Worm (Caenorhabditis elegans) whole organism, mixed stage, embryonic: ENCODE results near the gene T21B6.3.

Experiments used
- elt-3 ChIP-seq: fragments of 150-350 bp; optimal IDR thresholded peaks from 2 replicates; lab custom pipeline; 2014; ENCODE audit warnings: missing biosample characterization, missing genetic modification characterization
- hlh-1 ChIP-seq: fragments of 150-350 bp; optimal IDR thresholded peaks from 2 replicates; lab custom pipeline; 2014; ENCODE audit warnings: missing biosample characterization, missing genetic modification reagents, missing genetic modification characterization
- lin-13 ChIP-seq: fragments of 150-350 bp; optimal IDR thresholded peaks from 2 replicates; lab custom pipeline; 2014; ENCODE audit warnings: missing biosample characterization, missing genetic modification characterization
- lsy-2 ChIP-seq: fragments of 150-350 bp; optimal IDR thresholded peaks from 2 replicates; lab custom pipeline; 2014; ENCODE audit warnings: missing biosample characterization, missing genetic modification characterization
- mab-5 ChIP-seq: fragments of 150-350 bp; optimal IDR thresholded peaks from 2 replicates; lab custom pipeline; 2014; ENCODE audit warnings: missing biosample characterization, missing genetic modification characterization
- mls-2 ChIP-seq: sonication (generic microtip); optimal IDR thresholded peaks from 2 replicates; lab custom pipeline; 2016; ENCODE audit warnings: mild to moderate bottlenecking, missing genetic modification characterization, moderate library complexity, missing compliant biosample characterization
- pha-4 ChIP-seq: fragments of 150-350 bp; optimal IDR thresholded peaks from 2 replicates; lab custom pipeline; 2018; ENCODE audit warnings: missing biosample characterization, missing genetic modification reagents, missing genetic modification characterization
- snpc-4 ChIP-seq: fragments of 150-350 bp; optimal IDR thresholded peaks from 2 replicates; lab custom pipeline; 2014; ENCODE audit warnings: missing biosample characterization, missing genetic modification characterization
- unc-39 ChIP-seq: fragments of 150-350 bp; optimal IDR thresholded peaks from 2 replicates; lab custom pipeline; 2014; ENCODE audit warnings: missing biosample characterization, missing genetic modification characterization
- ztf-11 ChIP-seq: fragments of 150-350 bp; optimal IDR thresholded peaks from 2 replicates; lab custom pipeline; 2014; ENCODE audit warnings: missing biosample characterization, missing genetic modification characterization

- TF ChIP-seq lsy-2 (tag; lab: Kevin White, UChicago) (no peak), mls-2 (tag; lab: Kevin White, UChicago) (no peak), pha-4 (no peak), elt-3 (tag; lab: Kevin White, UChicago) (no peak), snpc-4 (tag; lab: Kevin White, UChicago) (no peak), mab-5 (no peak), unc-39 (tag; lab: Kevin White, UChicago) (no peak), lin-13 (no peak), hlh-1 (tag; lab: Kevin White, UChicago) (no peak), ztf-11 (tag; lab: Kevin White, UChicago) (no peak)
These were observed 2.4 kb upstream of the T21B6.3 start, which contains the start of gene K09C8.7 for ce11 chrX:10951168-10951567.
